Worm (Caenorhabditis elegans) whole organism, L3 larva: ENCODE results near the gene acdh-6.

Source experiments
- R02D3.7 ChIP-seq: fragments of 150-350 bp; optimal IDR thresholded peaks from 2 replicates; lab custom pipeline; 2014; ENCODE audit warnings: missing biosample characterization, missing genetic modification characterization
- ZK546.5 ChIP-seq: sonication (generic microtip); optimal IDR thresholded peaks from 2 replicates; lab custom pipeline; 2017; ENCODE audit warnings: missing biosample characterization, missing genetic modification characterization
- ama-1 ChIP-seq: fragments of 150-350 bp; optimal IDR thresholded peaks from 2 replicates; lab custom pipeline; 2018
- ceh-16 ChIP-seq: sonication (generic microtip); optimal IDR thresholded peaks from 2 replicates; lab custom pipeline; 2017; ENCODE audit warnings: missing biosample characterization, missing genetic modification characterization
- ceh-82 ChIP-seq: fragments of 150-350 bp; optimal IDR thresholded peaks from 2 replicates; lab custom pipeline; 2014; ENCODE audit warnings: missing biosample characterization, missing genetic modification characterization
- ceh-9 ChIP-seq: sonication (generic microtip); optimal IDR thresholded peaks from 2 replicates; lab custom pipeline; 2018; ENCODE audit warnings: missing biosample characterization, missing genetic modification characterization
- daf-12 ChIP-seq: fragments of 150-350 bp; optimal IDR thresholded peaks from 2 replicates; lab custom pipeline; 2014; ENCODE audit warnings: missing biosample characterization, missing genetic modification reagents, missing genetic modification characterization
- egl-27 ChIP-seq: sonication (generic microtip); optimal IDR thresholded peaks from 4 replicates; lab custom pipeline; 2017; ENCODE audit warnings: missing biosample characterization, missing genetic modification reagents, missing genetic modification characterization
- egl-5 ChIP-seq: fragments of 150-350 bp; optimal IDR thresholded peaks from 2 replicates; lab custom pipeline; 2017; ENCODE audit warnings: missing biosample characterization, missing genetic modification reagents, missing genetic modification characterization, inconsistent platforms
- elt-1 ChIP-seq: fragments of 150-350 bp; optimal IDR thresholded peaks from 2 replicates; lab custom pipeline; 2014; ENCODE audit warnings: missing biosample characterization, missing genetic modification characterization
- elt-2 ChIP-seq: sonication (generic microtip); optimal IDR thresholded peaks from 2 replicates; lab custom pipeline; 2016; ENCODE audit warnings: missing genetic modification reagents, mild to moderate bottlenecking, missing genetic modification characterization, missing compliant biosample characterization
- elt-3 ChIP-seq, 3 experiments: fragments of 150-350 bp in 1 of 3; sonication (generic microtip) in 2 of 3; optimal IDR thresholded peaks; 2 replicates in 2 of 3; 4 replicates in 1 of 3; lab custom pipeline; 2014 to 2017; ENCODE audit warnings: missing biosample characterization in 3 of 3, missing genetic modification characterization in 3 of 3
- fkh-10 ChIP-seq: sonication (generic microtip); optimal IDR thresholded peaks from 2 replicates; lab custom pipeline; 2017; ENCODE audit warnings: missing biosample characterization, missing genetic modification reagents, missing genetic modification characterization
- fkh-2 ChIP-seq: fragments of 150-350 bp; optimal IDR thresholded peaks from 2 replicates; lab custom pipeline; 2014; ENCODE audit warnings: missing biosample characterization, missing genetic modification reagents, missing genetic modification characterization
- fos-1 ChIP-seq: fragments of 150-350 bp; optimal IDR thresholded peaks from 2 replicates; lab custom pipeline; 2014; ENCODE audit warnings: missing biosample characterization, missing genetic modification characterization
- hmg-11 ChIP-seq: sonication (generic microtip); optimal IDR thresholded peaks from 2 replicates; lab custom pipeline; 2016; ENCODE audit warnings: missing genetic modification characterization, missing compliant biosample characterization
- jun-1 ChIP-seq: fragments of 150-350 bp; optimal IDR thresholded peaks from 2 replicates; lab custom pipeline; 2014; ENCODE audit warnings: missing biosample characterization, missing genetic modification reagents, missing genetic modification characterization
- mml-1 ChIP-seq: fragments of 150-350 bp; sonication (generic microtip); optimal IDR thresholded peaks from 3 replicates; lab custom pipeline; 2014; ENCODE audit warnings: missing biosample characterization, missing genetic modification characterization
- nfya-1 ChIP-seq: sonication (generic microtip); optimal IDR thresholded peaks from 2 replicates; lab custom pipeline; 2017; ENCODE audit warnings: missing genetic modification characterization, mild to moderate bottlenecking, missing compliant biosample characterization, antibody characterized with exemption, moderate library complexity; ENCODE audit not compliant: insufficient read depth
- nhr-11 ChIP-seq: fragments of 150-350 bp; optimal IDR thresholded peaks from 2 replicates; lab custom pipeline; 2014; ENCODE audit warnings: missing biosample characterization, missing genetic modification characterization
- nhr-12 ChIP-seq: fragments of 150-350 bp; optimal IDR thresholded peaks from 2 replicates; lab custom pipeline; 2014; ENCODE audit warnings: missing biosample characterization, missing genetic modification characterization
- nhr-23 ChIP-seq: fragments of 150-350 bp; optimal IDR thresholded peaks from 2 replicates; lab custom pipeline; 2014; ENCODE audit warnings: missing biosample characterization, missing genetic modification reagents, missing genetic modification characterization
- nhr-25 ChIP-seq: sonication (generic microtip); optimal IDR thresholded peaks from 2 replicates; lab custom pipeline; 2017; ENCODE audit warnings: missing biosample characterization, missing genetic modification characterization
- nhr-28 ChIP-seq: fragments of 150-350 bp; optimal IDR thresholded peaks from 2 replicates; lab custom pipeline; 2014; ENCODE audit warnings: missing biosample characterization, missing genetic modification characterization
- nhr-76 ChIP-seq: fragments of 150-350 bp; sonication (generic microtip); optimal IDR thresholded peaks from 5 replicates; lab custom pipeline; 2014; ENCODE audit warnings: missing biosample characterization, missing genetic modification characterization
- nhr-77 ChIP-seq: fragments of 150-350 bp; optimal IDR thresholded peaks from 2 replicates; lab custom pipeline; 2014; ENCODE audit warnings: missing biosample characterization, missing genetic modification characterization
- pha-4 ChIP-seq: fragments of 150-350 bp; optimal IDR thresholded peaks from 2 replicates; lab custom pipeline; 2014; ENCODE audit warnings: missing biosample characterization, missing genetic modification reagents, missing genetic modification characterization
- pqm-1 ChIP-seq: fragments of 150-350 bp; optimal IDR thresholded peaks from 2 replicates; lab custom pipeline; 2017; ENCODE audit warnings: missing biosample characterization, missing genetic modification characterization, inconsistent platforms
- sea-2 ChIP-seq: fragments of 150-350 bp; sonication (generic microtip); optimal IDR thresholded peaks from 4 replicates; lab custom pipeline; 2014; ENCODE audit warnings: missing biosample characterization, missing genetic modification reagents, missing genetic modification characterization
- skn-1 ChIP-seq: fragments of 150-350 bp; optimal IDR thresholded peaks from 2 replicates; lab custom pipeline; 2014; ENCODE audit warnings: missing biosample characterization, missing genetic modification characterization
- tbx-2 ChIP-seq: sonication (generic microtip); optimal IDR thresholded peaks from 2 replicates; lab custom pipeline; 2016; ENCODE audit warnings: mild to moderate bottlenecking, missing genetic modification characterization, missing compliant biosample characterization
- unc-39 ChIP-seq: sonication (generic microtip); optimal IDR thresholded peaks from 4 replicates; lab custom pipeline; 2017; ENCODE audit warnings: missing biosample characterization, missing genetic modification characterization
- unc-62 ChIP-seq: fragments of 150-350 bp; sonication (generic microtip); optimal IDR thresholded peaks from 4 replicates; lab custom pipeline; 2014; ENCODE audit warnings: missing biosample characterization, missing genetic modification reagents, missing genetic modification characterization
- zag-1 ChIP-seq: fragments of 150-350 bp; optimal IDR thresholded peaks from 2 replicates; lab custom pipeline; 2014; ENCODE audit warnings: missing biosample characterization, missing genetic modification characterization
- ztf-11 ChIP-seq: fragments of 150-350 bp; optimal IDR thresholded peaks from 2 replicates; lab custom pipeline; 2014; ENCODE audit warnings: missing biosample characterization, missing genetic modification characterization
- ztf-4 ChIP-seq: fragments of 150-350 bp; optimal IDR thresholded peaks from 2 replicates; lab custom pipeline; 2014; ENCODE audit warnings: missing biosample characterization, missing genetic modification characterization

The acdh-6 gene

ce11 chrIII:8535445-8535844 is 25.5 kb upstream of the acdh-6 start:
- TF ChIP-seq nhr-28 (tag; lab: Kevin White, UChicago): no peak

ce11 chrIII:8545515-8545914 is 15.4 kb upstream of the acdh-6 start, which contains the start of gene ZC21.6:
Gene ZC21.6 (minus strand): TSS chrIII:8545615.
- TF ChIP-seq nhr-28 (tag; lab: Kevin White, UChicago) (no peak), zag-1 (tag; lab: Kevin White, UChicago) (no peak)

ce11 chrIII:8551705-8552104 is 9.2 kb upstream of the acdh-6 start:
- TF ChIP-seq ama-1 (lab: Kevin White, UChicago) (no peak), nhr-76 (no peak), ztf-11 (tag; lab: Kevin White, UChicago) (no peak), tbx-2 (tag; lab: Kevin White, UChicago) (no peak), egl-5 (no peak), unc-39 (tag; lab: Kevin White, UChicago) (no peak), mml-1 (tag; lab: Kevin White, UChicago) (no peak), R02D3.7 (tag; lab: Kevin White, UChicago) (no peak), elt-1 (tag; lab: Kevin White, UChicago) (no peak), ceh-82 (tag; lab: Kevin White, UChicago) (no peak), nhr-12 (no peak), fkh-2 (tag; lab: Kevin White, UChicago) (no peak), nhr-11 (tag; lab: Kevin White, UChicago) (no peak), egl-27 (tag; lab: Kevin White, UChicago) (no peak), nhr-77 (tag; lab: Kevin White, UChicago) (no peak), nfya-1 (tag; lab: Kevin White, UChicago) (no peak), elt-3 (tag; optimal IDR thresholded peaks at IDR 0.05; lab: Kevin White, UChicago) (no peak)

- TF ChIP-seq jun-1: no peak
- TF ChIP-seq skn-1: peak; percentile 99
- TF ChIP-seq pha-4: peak; percentile 57
- no peak for TF ChIP-seq egl-5
- TF ChIP-seq hmg-11: no peak
- peak; percentile 27 for TF ChIP-seq nfya-1 (tag; lab: Kevin White, UChicago)
- TF ChIP-seq ceh-16 (tag; lab: Kevin White, UChicago): no peak
- peak; percentile 6 for TF ChIP-seq nhr-25 (tag; lab: Kevin White, UChicago)
- no peak for TF ChIP-seq daf-12 (tag; lab: Kevin White, UChicago)
- no peak for TF ChIP-seq fos-1 (tag; lab: Kevin White, UChicago)
- TF ChIP-seq ZK546.5 (tag; lab: Kevin White, UChicago): no peak
- TF ChIP-seq zag-1 (tag; lab: Kevin White, UChicago): no peak
- no peak for TF ChIP-seq nhr-23 (tag; lab: Kevin White, UChicago)
- no peak for TF ChIP-seq nhr-28 (tag; lab: Kevin White, UChicago)
- peak; percentile 52 for TF ChIP-seq pqm-1 (tag; lab: Kevin White, UChicago)
- peak; percentile 22 for TF ChIP-seq elt-2 (tag; lab: Kevin White, UChicago)
Measured at ce11 chrIII:8552125-8552524, 8.8 kb upstream of the acdh-6 start, which contains the start of gene C02D5.4. Gene C02D5.4 (plus strand): TSS chrIII:8552165.

DNA sequence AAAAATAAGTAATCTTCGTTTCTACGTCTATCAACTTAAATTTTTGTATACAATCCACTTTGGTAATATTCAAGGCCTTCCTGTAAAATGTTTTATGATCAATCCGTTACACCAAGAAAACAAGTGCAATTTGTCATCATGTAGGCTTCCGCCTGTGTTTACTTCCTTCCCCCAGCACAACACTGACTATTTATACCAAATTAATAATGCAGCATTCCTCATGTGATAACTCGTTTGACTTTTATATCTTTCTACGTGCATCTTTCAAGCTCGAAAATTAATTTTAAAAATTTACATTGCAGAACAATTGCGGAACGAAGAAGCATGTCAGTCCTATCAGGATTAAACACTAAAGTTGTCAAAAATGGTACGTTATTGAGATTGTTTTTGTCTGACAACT is 6.5 kb upstream of the acdh-6 start, which contains the start of gene gsto-2:
Gene gsto-2, plus strand, starts transcription at position 301 of the 400 bp plus-strand sequence.
- TF ChIP-seq fkh-10 (GFP tag; lab: Kevin White, UChicago): no peak
- TF ChIP-seq ceh-9: no peak
- TF ChIP-seq nhr-12: no peak
- TF ChIP-seq sea-2 (GFP tag; lab: Kevin White, UChicago): no peak
- no peak for TF ChIP-seq unc-39 (tag; lab: Kevin White, UChicago)
- no peak for TF ChIP-seq ztf-4 (tag; lab: Kevin White, UChicago)
- no peak for TF ChIP-seq zag-1 (tag; lab: Kevin White, UChicago)
- TF ChIP-seq unc-62: no peak
- no peak for TF ChIP-seq R02D3.7 (tag; lab: Kevin White, UChicago)
- TF ChIP-seq nhr-23 (tag; lab: Kevin White, UChicago): no peak
- TF ChIP-seq nhr-28 (tag; lab: Kevin White, UChicago): no peak
- no peak for TF ChIP-seq tbx-2 (tag; lab: Kevin White, UChicago)
- no peak for TF ChIP-seq ZK546.5 (tag; lab: Kevin White, UChicago)
- TF ChIP-seq fos-1 (tag; lab: Kevin White, UChicago): no peak
- TF ChIP-seq skn-1: no peak
- TF ChIP-seq ztf-11 (tag; lab: Kevin White, UChicago): no peak
- no peak for TF ChIP-seq fkh-2 (tag; lab: Kevin White, UChicago)
- TF ChIP-seq ama-1 (lab: Kevin White, UChicago): no peak
- no peak for TF ChIP-seq elt-2 (tag; lab: Kevin White, UChicago)
- TF ChIP-seq, all 47 proteins: peak for 0
